Fruit fly (Drosophila melanogaster) whole organism, embryonic: ENCODE results near the gene His3.3B.

Experiments
- ATbp ChIP-seq: fragments of 200-800 bp; sonication (Bioruptor generic); optimal IDR thresholded peaks from 2 replicates; lab custom pipeline; 2017; ENCODE audit warnings: missing biosample characterization, mild to moderate bottlenecking, missing genetic modification characterization, missing genetic modification reagents
- Bteb2 ChIP-seq: fragments of 200-800 bp; sonication (Bioruptor generic); optimal IDR thresholded peaks from 2 replicates; lab custom pipeline; 2016; ENCODE audit warnings: missing biosample characterization, missing genetic modification characterization
- CG10366 ChIP-seq: fragments of 200-800 bp; sonication (Bioruptor generic); IDR thresholded peaks from 2 replicates; pipeline ENCODE4 v1.3.6; 2022; ENCODE audit warnings: missing biosample characterization, missing genetic modification characterization
- CG10654 ChIP-seq: fragments of 200-800 bp; sonication (Bioruptor generic); optimal IDR thresholded peaks from 2 replicates; lab custom pipeline; 2016; ENCODE audit warnings: missing biosample characterization, missing genetic modification characterization
- CG11398 ChIP-seq: fragments of 200-800 bp; sonication (Bioruptor generic); optimal IDR thresholded peaks from 2 replicates; lab custom pipeline; 2016; ENCODE audit warnings: missing biosample characterization, missing genetic modification characterization
- CG11560 ChIP-seq: fragments of 200-800 bp; sonication (Bioruptor generic); IDR thresholded peaks from 3 replicates; pipeline ENCODE4 v1.3.6; 2022; ENCODE audit warnings: missing biosample characterization, missing genetic modification characterization
- CG11696 ChIP-seq: fragments of 200-800 bp; sonication (Bioruptor generic); IDR thresholded peaks from 2 replicates; pipeline ENCODE4 v1.3.6; 2022; ENCODE audit warnings: missing biosample characterization, missing genetic modification characterization
- CG11723 ChIP-seq: fragments of 200-800 bp; sonication (Bioruptor generic); optimal IDR thresholded peaks from 2 replicates; lab custom pipeline; 2017; ENCODE audit warnings: missing biosample characterization, mild to moderate bottlenecking, missing genetic modification characterization
- CG13424 ChIP-seq: fragments of 200-800 bp; sonication (Bioruptor generic); optimal IDR thresholded peaks from 2 replicates; lab custom pipeline; 2019; ENCODE audit warnings: missing biosample characterization, mild to moderate bottlenecking, missing genetic modification characterization, moderate library complexity
- CG15073 ChIP-seq: fragments of 200-800 bp; sonication (Bioruptor generic); optimal IDR thresholded peaks from 2 replicates; lab custom pipeline; 2016; ENCODE audit warnings: missing biosample characterization, missing genetic modification characterization
- CG1529 ChIP-seq: fragments of 200-800 bp; sonication (Bioruptor generic); optimal IDR thresholded peaks from 3 replicates; lab custom pipeline; 2018; ENCODE audit warnings: missing biosample characterization, missing genetic modification characterization
- CG1647 ChIP-seq: fragments of 200-800 bp; sonication (Bioruptor generic); optimal IDR thresholded peaks from 3 replicates; lab custom pipeline; 2016; ENCODE audit warnings: missing biosample characterization, missing genetic modification characterization
- CG16815 ChIP-seq: fragments of 200-800 bp; sonication (Bioruptor generic); optimal IDR thresholded peaks from 3 replicates; lab custom pipeline; 2017; ENCODE audit warnings: missing biosample characterization, mild to moderate bottlenecking, missing genetic modification characterization
- CG17359 ChIP-seq: fragments of 200-800 bp; sonication (Bioruptor generic); optimal IDR thresholded peaks from 3 replicates; lab custom pipeline; 2018; ENCODE audit warnings: missing biosample characterization, mild to moderate bottlenecking, missing genetic modification characterization, moderate library complexity
- CG17829 ChIP-seq: fragments of 200-800 bp; optimal IDR thresholded peaks from 2 replicates; lab custom pipeline; 2019; ENCODE audit warnings: missing biosample characterization, mild to moderate bottlenecking, missing genetic modification characterization, moderate library complexity
- CG2199 ChIP-seq: fragments of 200-800 bp; sonication (Bioruptor generic); IDR thresholded peaks from 3 replicates; pipeline ENCODE4 v1.3.6; 2022; ENCODE audit warnings: missing biosample characterization, missing genetic modification characterization
- CG31365 ChIP-seq: fragments of 200-800 bp; sonication (Bioruptor generic); optimal IDR thresholded peaks from 2 replicates; lab custom pipeline; 2018; ENCODE audit warnings: missing biosample characterization, mild to moderate bottlenecking, missing genetic modification characterization
- CG33213 ChIP-seq: fragments of 200-800 bp; sonication (Bioruptor generic); optimal IDR thresholded peaks from 3 replicates; lab custom pipeline; 2016; ENCODE audit warnings: missing biosample characterization, missing genetic modification characterization
- CG3995 ChIP-seq: fragments of 200-800 bp; sonication (Bioruptor generic); optimal IDR thresholded peaks from 3 replicates; lab custom pipeline; 2016; ENCODE audit warnings: missing biosample characterization, missing genetic modification characterization
- CG4360 ChIP-seq: fragments of 200-800 bp; sonication (Bioruptor generic); IDR thresholded peaks from 2 replicates; pipeline ENCODE4 v1.3.6; 2022; ENCODE audit warnings: missing biosample characterization, missing genetic modification characterization
- CG4617 ChIP-seq: fragments of 200-800 bp; sonication (Bioruptor generic); optimal IDR thresholded peaks from 3 replicates; lab custom pipeline; 2016; ENCODE audit warnings: missing biosample characterization, missing genetic modification characterization, borderline replicate concordance
- CG4854 ChIP-seq: fragments of 200-800 bp; sonication (Bioruptor generic); optimal IDR thresholded peaks from 2 replicates; lab custom pipeline; 2016; ENCODE audit warnings: missing biosample characterization, missing genetic modification characterization, inconsistent platforms
- CG5953 ChIP-seq: fragments of 200-800 bp; sonication (Bioruptor generic); IDR thresholded peaks from 2 replicates; pipeline ENCODE4 v1.3.6; 2022; ENCODE audit warnings: missing biosample characterization, missing genetic modification characterization
- CG6254 ChIP-seq: fragments of 200-800 bp; sonication (Bioruptor generic); optimal IDR thresholded peaks from 3 replicates; lab custom pipeline; 2017; ENCODE audit warnings: mild to moderate bottlenecking, missing biosample characterization, missing genetic modification reagents, missing genetic modification characterization
- CG6813 ChIP-seq: fragments of 200-800 bp; sonication (Bioruptor generic); optimal IDR thresholded peaks from 2 replicates; lab custom pipeline; 2017; ENCODE audit warnings: missing biosample characterization, missing genetic modification characterization, mild to moderate bottlenecking, moderate library complexity, missing genetic modification reagents
- D ChIP-seq, 2 experiments: fragments of 200-800 bp in 1 of 2; fragments of >200 bp in 1 of 2; sonication (Bioruptor generic) in 1 of 2; optimal IDR thresholded peaks; 2 replicates in 1 of 2; 3 replicates in 1 of 2; lab custom pipeline; 2017; ENCODE audit warnings: mild to moderate bottlenecking in 1 of 2, missing biosample characterization in 1 of 2, missing genetic modification characterization in 1 of 2, missing genetic modification reagents in 1 of 2
- Dip3 ChIP-seq: fragments of 200-800 bp; sonication (Bioruptor generic); optimal IDR thresholded peaks from 3 replicates; lab custom pipeline; 2016; ENCODE audit warnings: missing biosample characterization, missing genetic modification characterization
- Dll ChIP-seq: fragments of 200-800 bp; sonication (Bioruptor generic); IDR thresholded peaks from 4 replicates; pipeline ENCODE4 v1.3.6; 2022; ENCODE audit warnings: missing biosample characterization, missing genetic modification characterization; ENCODE audit not compliant: partially characterized antibody
- HHEX ChIP-seq: fragments of 200-800 bp; sonication (Bioruptor generic); optimal IDR thresholded peaks from 3 replicates; lab custom pipeline; 2017; ENCODE audit warnings: missing biosample characterization, mild to moderate bottlenecking, missing genetic modification characterization, missing genetic modification reagents
- Oli ChIP-seq: fragments of 200-800 bp; sonication (Bioruptor generic); optimal IDR thresholded peaks from 2 replicates; lab custom pipeline; 2018; ENCODE audit warnings: missing biosample characterization, mild to moderate bottlenecking, missing genetic modification characterization, moderate library complexity
- PHDP ChIP-seq: fragments of 200-800 bp; sonication (Bioruptor generic); optimal IDR thresholded peaks from 3 replicates; lab custom pipeline; 2018; ENCODE audit warnings: missing biosample characterization, mild to moderate bottlenecking, missing genetic modification characterization, moderate library complexity
- Sry-δ ChIP-seq: fragments of 200-800 bp; sonication (Bioruptor generic); optimal IDR thresholded peaks from 2 replicates; lab custom pipeline; 2016; ENCODE audit warnings: missing biosample characterization, missing genetic modification characterization
- Ssrp ChIP-seq: fragments of 200-800 bp; sonication (Bioruptor generic); optimal IDR thresholded peaks from 2 replicates; lab custom pipeline; 2018; ENCODE audit warnings: missing biosample characterization, mild to moderate bottlenecking, missing genetic modification characterization, moderate library complexity
- Taf1 ChIP-seq: fragments of 200-800 bp; sonication (Bioruptor generic); IDR thresholded peaks from 2 replicates; pipeline ENCODE4 v1.3.6; 2022; ENCODE audit warnings: missing biosample characterization, missing genetic modification characterization
- Vsx1 ChIP-seq: fragments of 200-800 bp; sonication (Bioruptor generic); optimal IDR thresholded peaks from 2 replicates; lab custom pipeline; 2017; ENCODE audit warnings: missing biosample characterization, mild to moderate bottlenecking, missing genetic modification characterization, missing genetic modification reagents
- ase ChIP-seq: fragments of 200-800 bp; sonication (Bioruptor generic); IDR thresholded peaks from 3 replicates; pipeline ENCODE4 v1.3.6; 2022; ENCODE audit warnings: missing biosample characterization, missing genetic modification characterization
- ash1 ChIP-seq: fragments of 200-800 bp; sonication (Bioruptor generic); optimal IDR thresholded peaks from 2 replicates; lab custom pipeline; 2018; ENCODE audit warnings: missing biosample characterization, mild to moderate bottlenecking, missing genetic modification characterization
- btn ChIP-seq: fragments of 200-800 bp; sonication (Bioruptor generic); optimal IDR thresholded peaks from 2 replicates; lab custom pipeline; 2016; ENCODE audit warnings: missing biosample characterization, missing genetic modification characterization
- emc ChIP-seq: fragments of 200-800 bp; sonication (Bioruptor generic); optimal IDR thresholded peaks from 2 replicates; lab custom pipeline; 2016; ENCODE audit warnings: missing biosample characterization, missing genetic modification characterization
- lov ChIP-seq, 2 experiments: fragments of 200-800 bp in 1 of 2; fragments of >200 bp in 1 of 2; sonication (Bioruptor generic) in 1 of 2; IDR thresholded peaks in 1 of 2; optimal IDR thresholded peaks in 1 of 2; 2 replicates in 1 of 2; 3 replicates in 1 of 2; pipeline versions ENCODE4 v1.3.6 to Lab custom; 2017 to 2022; ENCODE audit warnings: missing biosample characterization in 1 of 2, missing genetic modification characterization in 1 of 2
- luna ChIP-seq: fragments of 200-800 bp; sonication (Bioruptor generic); optimal IDR thresholded peaks from 2 replicates; lab custom pipeline; 2016; ENCODE audit warnings: missing biosample characterization, missing genetic modification characterization
- mam ChIP-seq: fragments of 200-800 bp; sonication (Bioruptor generic); optimal IDR thresholded peaks from 3 replicates; lab custom pipeline; 2016; ENCODE audit warnings: missing biosample characterization, missing genetic modification characterization
- nerfin-1 ChIP-seq: fragments of 200-800 bp; sonication (Bioruptor generic); optimal IDR thresholded peaks from 3 replicates; lab custom pipeline; 2019; ENCODE audit warnings: missing biosample characterization, mild to moderate bottlenecking, missing genetic modification characterization, moderate library complexity
- rib ChIP-seq: fragments of 200-800 bp; sonication (Bioruptor generic); IDR thresholded peaks from 2 replicates; pipeline ENCODE4 v1.3.6; 2022; ENCODE audit warnings: missing biosample characterization, missing genetic modification characterization
- sna ChIP-seq: fragments of 200-800 bp; sonication (Bioruptor generic); IDR thresholded peaks from 2 replicates; pipeline ENCODE4 v1.3.6; 2022; ENCODE audit warnings: missing biosample characterization, missing genetic modification characterization; ENCODE audit not compliant: partially characterized antibody
- twi ChIP-seq: fragments of 200-800 bp; optimal IDR thresholded peaks from 2 replicates; lab custom pipeline; 2019; ENCODE audit warnings: missing biosample characterization, mild to moderate bottlenecking, missing genetic modification characterization, moderate library complexity
- tx ChIP-seq: fragments of 200-800 bp; sonication (Bioruptor generic); optimal IDR thresholded peaks from 2 replicates; lab custom pipeline; 2016; ENCODE audit warnings: missing biosample characterization, missing genetic modification characterization
- vvl ChIP-seq: fragments of 200-800 bp; sonication (Bioruptor generic); IDR thresholded peaks from 2 replicates; pipeline ENCODE4 v1.3.6; 2022; ENCODE audit warnings: missing biosample characterization, missing genetic modification characterization

Gene His3.3B

DNA sequence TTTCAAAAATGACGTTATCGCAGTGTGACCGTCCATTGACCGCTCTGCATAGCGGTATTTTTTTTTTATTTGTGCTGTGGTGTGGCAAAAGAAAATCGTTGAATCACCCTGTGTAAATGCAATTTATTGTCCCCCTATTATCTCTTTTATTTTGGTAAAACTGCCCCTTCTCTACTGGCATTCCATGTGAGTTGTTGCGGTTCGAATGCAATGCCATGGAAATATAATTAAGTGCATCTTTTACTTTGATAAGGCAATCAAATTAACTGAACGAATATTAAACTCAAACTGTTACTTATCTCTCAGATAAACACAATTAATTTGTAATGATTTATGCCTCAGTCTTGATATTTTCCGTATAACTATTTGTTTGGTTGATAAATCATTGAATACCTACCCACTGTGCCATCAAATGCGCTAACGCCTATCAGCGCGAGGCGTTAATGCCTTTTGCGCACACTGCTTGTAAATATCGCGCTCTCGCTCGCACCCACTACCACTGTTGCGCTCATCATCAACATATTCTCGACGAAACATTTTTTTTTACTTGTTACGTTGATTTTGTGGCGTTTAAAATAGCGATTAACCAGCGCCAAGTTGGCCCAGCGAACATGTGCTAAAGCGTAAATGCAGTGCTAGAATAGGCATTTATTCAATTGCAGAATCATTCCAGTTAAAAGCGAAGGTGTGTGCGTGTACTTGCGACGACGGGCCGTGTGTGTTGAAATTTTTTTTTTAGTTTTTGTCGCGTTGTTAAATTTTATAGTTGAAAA lies 47.2 kb downstream of the His3.3B start (continued):
- 0 out of 3 replicates have a peak, but pooled peaks have one; percentile 38 for TF ChIP-seq ase (GFP tag; lab: Robert Waterston, UW)
- TF ChIP-seq nerfin-1 (tag; lab: Kevin White, UChicago): peak; percentile 30
- no peak for TF ChIP-seq ash1 (GFP tag; lab: Kevin White, UChicago)
- no peak for TF ChIP-seq luna (GFP tag; lab: Kevin White, UChicago)
- TF ChIP-seq CG31365 (tag; lab: Kevin White, UChicago): peak; percentile 65
- no peak for TF ChIP-seq CG5953 (GFP tag; lab: Robert Waterston, UW)
- TF ChIP-seq CG16815 (GFP tag; lab: Kevin White, UChicago): peak; percentile 43
- TF ChIP-seq Ssrp (tag; lab: Kevin White, UChicago): peak; percentile 56
- peak; percentile 4 for TF ChIP-seq CG17359 (tag; lab: Kevin White, UChicago)
- 0 out of 4 replicates have a peak, but pooled peaks have one; percentile 28 for TF ChIP-seq Dll
- TF ChIP-seq CG17829 (tag; lab: Kevin White, UChicago): peak; percentile 48
- TF ChIP-seq CG6254 (GFP tag; lab: Kevin White, UChicago): peak; percentile 98
- TF ChIP-seq lov (optimal IDR thresholded peaks at IDR 0.05; lab: Kevin White, UChicago): no peak
- no peak for TF ChIP-seq lov (GFP tag; IDR thresholded peaks at IDR 0.05; lab: Robert Waterston, UW)
- TF ChIP-seq twi (tag; lab: Kevin White, UChicago): peak; percentile 35
- TF ChIP-seq Oli (tag; lab: Kevin White, UChicago): peak; percentile 62
- TF ChIP-seq D (optimal IDR thresholded peaks at IDR 0.05; lab: Kevin White, UChicago): no peak
- peak; percentile 27 for TF ChIP-seq D (GFP tag; optimal IDR thresholded peaks at IDR 0.05; lab: Kevin White, UChicago)
- TF ChIP-seq CG1647 (GFP tag; lab: Kevin White, UChicago): no peak
- TF ChIP-seq CG4360 (GFP tag; lab: Robert Waterston, UW): no peak
- no peak for TF ChIP-seq rib (GFP tag; lab: Robert Waterston, UW)
- peak; percentile 4 for TF ChIP-seq emc
- TF ChIP-seq CG10654 (GFP tag; lab: Kevin White, UChicago): peak; percentile 19
- no peak for TF ChIP-seq CG11560 (tag; lab: Robert Waterston, UW)
- TF ChIP-seq ATbp (GFP tag; lab: Kevin White, UChicago): no peak
- TF ChIP-seq CG11723 (GFP tag; lab: Kevin White, UChicago): no peak
- peak; percentile 38 for TF ChIP-seq Sry-δ (GFP tag; lab: Kevin White, UChicago)
- no peak for TF ChIP-seq CG3995 (GFP tag; lab: Kevin White, UChicago)
- 0 out of 2 replicates have a peak, but pooled peaks have one; percentile 15 for TF ChIP-seq sna
- peak; percentile 53 for TF ChIP-seq tx (GFP tag; lab: Kevin White, UChicago)
- no peak for TF ChIP-seq CG6813 (GFP tag; lab: Kevin White, UChicago)
- TF ChIP-seq CG11696 (GFP tag; lab: Robert Waterston, UW): no peak
- TF ChIP-seq PHDP (tag; lab: Kevin White, UChicago): peak; percentile 32
- TF ChIP-seq CG4854 (GFP tag; lab: Kevin White, UChicago): no peak
- TF ChIP-seq Vsx1: no peak
- TF ChIP-seq CG11398 (GFP tag; lab: Kevin White, UChicago): no peak
- peak; percentile 53 for TF ChIP-seq CG4617 (GFP tag; lab: Kevin White, UChicago)
- TF ChIP-seq CG10366 (GFP tag; lab: Robert Waterston, UW): peak; percentile 43; the same call in 1 of the 2 replicates
- TF ChIP-seq btn (GFP tag; lab: Kevin White, UChicago): no peak
- TF ChIP-seq mam (GFP tag; lab: Kevin White, UChicago): peak; percentile 55
- TF ChIP-seq HHEX (GFP tag; lab: Kevin White, UChicago): peak; percentile 13
- TF ChIP-seq Taf1 (GFP tag; lab: Robert Waterston, UW): no peak; the same call in 1 of the 2 replicates
- TF ChIP-seq vvl: peak; percentile 57
- no peak for TF ChIP-seq CG15073
- peak; percentile 32 for TF ChIP-seq CG13424 (tag; lab: Kevin White, UChicago)
- TF ChIP-seq CG1529: no peak
- peak; percentile 26 for TF ChIP-seq Bteb2
- no peak for TF ChIP-seq CG2199 (GFP tag; lab: Robert Waterston, UW)
- peak; percentile 34 for TF ChIP-seq CG33213 (GFP tag; lab: Kevin White, UChicago)
- peak; percentile 61 for TF ChIP-seq Dip3 (GFP tag; lab: Kevin White, UChicago)
